Worm (Caenorhabditis elegans) whole organism, late embryonic: ENCODE data around the gene ril-1.

Source experiments
- ceh-34 ChIP-seq: sonication (generic microtip); optimal IDR thresholded peaks from 2 replicates; lab custom pipeline; 2016; ENCODE audit warnings: mild to moderate bottlenecking, missing genetic modification characterization, missing compliant biosample characterization
- lim-6 ChIP-seq: sonication (generic microtip); optimal IDR thresholded peaks from 2 replicates; lab custom pipeline; 2016; ENCODE audit warnings: missing genetic modification characterization, missing compliant biosample characterization
- nfya-1 ChIP-seq: sonication (generic microtip); optimal IDR thresholded peaks from 2 replicates; lab custom pipeline; 2017; ENCODE audit warnings: missing genetic modification characterization, mild to moderate bottlenecking, missing compliant biosample characterization, antibody characterized with exemption, moderate library complexity
- pag-3 ChIP-seq: sonication (generic microtip); optimal IDR thresholded peaks from 2 replicates; lab custom pipeline; 2016; ENCODE audit warnings: missing compliant biosample characterization, missing genetic modification characterization, borderline replicate concordance
- pax-1 ChIP-seq: fragments of 150-350 bp; optimal IDR thresholded peaks from 2 replicates; lab custom pipeline; 2014; ENCODE audit warnings: missing biosample characterization, missing genetic modification characterization
- pha-2 ChIP-seq: sonication (generic microtip); optimal IDR thresholded peaks from 2 replicates; lab custom pipeline; 2017; ENCODE audit warnings: mild to moderate bottlenecking, missing genetic modification characterization, missing compliant biosample characterization
- unc-86 ChIP-seq: sonication (generic microtip); optimal IDR thresholded peaks from 2 replicates; lab custom pipeline; 2016; ENCODE audit warnings: missing genetic modification characterization, missing compliant biosample characterization

ce11 chrV:14559312-14559711 lies 35.4 kb upstream of the ril-1 start, which contains the start of gene srt-32:
- TF ChIP-seq lim-6, result no peak
- TF ChIP-seq ceh-34, result no peak
- TF ChIP-seq pag-3 (tag; lab: Kevin White, UChicago), result no peak
- TF ChIP-seq pha-2 (tag; lab: Kevin White, UChicago), result no peak
- TF ChIP-seq pax-1, result no peak
- no peak for TF ChIP-seq unc-86 (tag; lab: Kevin White, UChicago)
- TF ChIP-seq nfya-1, result no peak
